In genomic region chrX:16442361-16442760, dm6 we compare ENCODE assay signal across 3 fruit fly cellular contexts.
A peak's percentile ranks its signal among the peaks of the same experiment; 100 is the strongest.
TF ChIP-seq lines count a peak whose summit lies in the region.

No protein-coding gene starts in this region.

- no peak for TF ChIP-seq CTCF in whole organism, embryonic (GFP tag; optimal IDR thresholded peaks at IDR 0.05; lab: Kevin White, UChicago)

TF ChIP-seq in whole organism, embryonic, 481 proteins besides CTCF, POLR2A, EP300 and RAD21:
- TF ChIP-seq CG14860 (GFP tag; IDR thresholded peaks at IDR 0.05; lab: Robert Waterston, UW; ENCODE audit: partially characterized antibody): no peak
- no peak for TF ChIP-seq CG6854 (GFP tag; optimal IDR thresholded peaks at IDR 0.05; lab: Kevin White, UChicago)
- TF ChIP-seq CG2116 (GFP tag; optimal IDR thresholded peaks at IDR 0.05; lab: Kevin White, UChicago): no peak
- TF ChIP-seq toy (GFP tag; IDR thresholded peaks at IDR 0.05; lab: Robert Waterston, UW): no peak
- no peak for TF ChIP-seq mirr (GFP tag; optimal IDR thresholded peaks at IDR 0.05; lab: Kevin White, UChicago)
- TF ChIP-seq Med (GFP tag; lab: Kevin White, UChicago): peak; percentile 29
- no peak for TF ChIP-seq schlank (tag; optimal IDR thresholded peaks at IDR 0.05; lab: Kevin White, UChicago)

TF ChIP-seq in whole organism, prepupa, 60 proteins besides CTCF, POLR2A, EP300 and RAD21:
- no peak for TF ChIP-seq Sox14 (GFP tag; optimal IDR thresholded peaks at IDR 0.05; lab: Kevin White, UChicago)
- TF ChIP-seq svp (GFP tag; lab: Kevin White, UChicago): peak; percentile 77
- peak; percentile 28 for TF ChIP-seq Eip78C (GFP tag; lab: Kevin White, UChicago)

TF ChIP-seq in whole organism, wandering third instar larva, 38 proteins besides CTCF, POLR2A, EP300 and RAD21:
- no peak for TF ChIP-seq woc (GFP tag; optimal IDR thresholded peaks at IDR 0.05; lab: Kevin White, UChicago)
- TF ChIP-seq Rel (GFP tag; optimal IDR thresholded peaks at IDR 0.05; lab: Kevin White, UChicago): no peak
- TF ChIP-seq Rel (tag; optimal IDR thresholded peaks at IDR 0.05; lab: Kevin White, UChicago): peak; percentile 98
- TF ChIP-seq Dif (GFP tag; optimal IDR thresholded peaks at IDR 0.05; lab: Kevin White, UChicago; ENCODE audit: partially characterized antibody): no peak
- no peak for TF ChIP-seq Hr78 (GFP tag; optimal IDR thresholded peaks at IDR 0.05; lab: Kevin White, UChicago)
- no peak for TF ChIP-seq sage (GFP tag; optimal IDR thresholded peaks at IDR 0.05; lab: Kevin White, UChicago)
TF ChIP-seq in whole organism, wandering third instar larva: peak in this region for 1.
